Fruit fly (Drosophila melanogaster) whole organism, embryonic: ENCODE measurements around the gene RpL34b.

ENCODE experiments used
- Awh ChIP-seq: fragments of 200-800 bp; sonication (Bioruptor generic); IDR thresholded peaks from 2 replicates; pipeline ENCODE4, ENCODE4 v1.3.6; 2022; ENCODE audit warnings: missing biosample characterization, missing genetic modification characterization
- CG7271 ChIP-seq: fragments of 200-800 bp; sonication (Bioruptor generic); optimal IDR thresholded peaks from 2 replicates; lab custom pipeline; 2018; ENCODE audit warnings: missing biosample characterization, mild to moderate bottlenecking, missing genetic modification characterization, moderate library complexity
- gcm ChIP-seq: fragments of 200-800 bp; sonication (Bioruptor generic); optimal IDR thresholded peaks from 2 replicates; lab custom pipeline; 2019; ENCODE audit warnings: missing biosample characterization, mild to moderate bottlenecking, missing genetic modification characterization, moderate library complexity

dm6 chr3R:9385987-9386386, 15.0 kb downstream of the RpL34b start:
- no peak for TF ChIP-seq CG7271
- TF ChIP-seq Awh (GFP tag; lab: Robert Waterston, UW): no peak
- no peak for TF ChIP-seq gcm (GFP tag; lab: Kevin White, UChicago)
